Worm (Caenorhabditis elegans) whole organism, L1 larva: ENCODE measurements around the gene oac-59.

Experiments used
- C04F5.9 ChIP-seq: sonication (generic microtip); optimal IDR thresholded peaks from 2 replicates; lab custom pipeline; 2016; ENCODE audit warnings: missing genetic modification characterization, missing compliant biosample characterization
- C16A3.4 ChIP-seq: fragments of 150-350 bp; optimal IDR thresholded peaks from 2 replicates; lab custom pipeline; 2014; ENCODE audit warnings: missing biosample characterization, missing genetic modification characterization
- blmp-1 ChIP-seq: fragments of 150-350 bp; optimal IDR thresholded peaks from 2 replicates; lab custom pipeline; 2014; ENCODE audit warnings: missing biosample characterization, missing genetic modification characterization
- ceh-82 ChIP-seq, 3 experiments: fragments of 150-350 bp in 1 of 3; sonication (generic microtip) in 2 of 3; optimal IDR thresholded peaks; 2 replicates each; lab custom pipeline; 2014 to 2017; ENCODE audit warnings: missing biosample characterization in 3 of 3, missing genetic modification characterization in 3 of 3
- ceh-88 ChIP-seq: fragments of 200-800 bp; sonication (Bioruptor generic); IDR thresholded peaks from 2 replicates; pipeline ENCODE4 v1.3.6; 2022; ENCODE audit warnings: missing genetic modification characterization, missing compliant biosample characterization
- dsc-1 ChIP-seq: sonication (generic microtip); optimal IDR thresholded peaks from 2 replicates; lab custom pipeline; 2016; ENCODE audit warnings: mild to moderate bottlenecking, missing genetic modification characterization, missing compliant biosample characterization
- efl-1 ChIP-seq, 4 experiments: fragments of 150-350 bp; optimal IDR thresholded peaks in 3 of 4; peaks in 1 of 4; 1 replicate in 1 of 4; 2 replicates in 3 of 4; lab custom pipeline; 2014; ENCODE audit warnings: missing biosample characterization in 2 of 4, missing genetic modification characterization in 2 of 4, missing genetic modification reagents in 2 of 4
- efl-3 ChIP-seq: fragments of 200-800 bp; sonication (Bioruptor generic); optimal IDR thresholded peaks from 2 replicates; lab custom pipeline; 2018; ENCODE audit warnings: mild to moderate bottlenecking, missing genetic modification characterization, missing compliant biosample characterization
- egl-27 ChIP-seq, 2 experiments: fragments of 150-350 bp in 1 of 2; sonication (generic microtip); optimal IDR thresholded peaks; 3 replicates each; lab custom pipeline; 2017 to 2018; ENCODE audit warnings: missing biosample characterization in 2 of 2, missing genetic modification characterization in 2 of 2, missing genetic modification reagents in 2 of 2
- elt-2 ChIP-seq: sonication (generic microtip); optimal IDR thresholded peaks from 2 replicates; lab custom pipeline; 2016; ENCODE audit warnings: missing genetic modification characterization, mild to moderate bottlenecking, inconsistent platforms, missing compliant biosample characterization, missing genetic modification reagents
- fkh-10 ChIP-seq: sonication (generic microtip); optimal IDR thresholded peaks from 2 replicates; lab custom pipeline; 2017; ENCODE audit warnings: missing biosample characterization, missing genetic modification reagents, missing genetic modification characterization
- fkh-8 ChIP-seq: sonication (generic microtip); optimal IDR thresholded peaks from 2 replicates; lab custom pipeline; 2016; ENCODE audit warnings: mild to moderate bottlenecking, missing genetic modification characterization, missing compliant biosample characterization
- fos-1 ChIP-seq: fragments of 150-350 bp; optimal IDR thresholded peaks from 2 replicates; lab custom pipeline; 2014; ENCODE audit warnings: missing biosample characterization, missing genetic modification characterization
- hpl-2 ChIP-seq: fragments of 150-350 bp; optimal IDR thresholded peaks from 2 replicates; lab custom pipeline; 2014; ENCODE audit warnings: missing biosample characterization, missing genetic modification reagents, missing genetic modification characterization
- irx-1 ChIP-seq: sonication (generic microtip); optimal IDR thresholded peaks from 2 replicates; lab custom pipeline; 2016; ENCODE audit warnings: missing genetic modification characterization, missing compliant biosample characterization
- jun-1 ChIP-seq: fragments of 150-350 bp; optimal IDR thresholded peaks from 2 replicates; lab custom pipeline; 2014; ENCODE audit warnings: missing biosample characterization, missing genetic modification reagents, missing genetic modification characterization
- lin-35 ChIP-seq, 2 experiments: fragments of 150-350 bp; optimal IDR thresholded peaks; 2 replicates each; lab custom pipeline; 2014; ENCODE audit warnings: missing biosample characterization in 2 of 2, missing genetic modification characterization in 2 of 2, missing genetic modification reagents in 2 of 2
- lin-39 ChIP-seq: fragments of 150-350 bp; optimal IDR thresholded peaks from 2 replicates; lab custom pipeline; 2014; ENCODE audit warnings: missing biosample characterization, missing genetic modification reagents, missing genetic modification characterization
- lir-3 ChIP-seq: sonication (generic microtip); optimal IDR thresholded peaks from 2 replicates; lab custom pipeline; 2016; ENCODE audit warnings: mild to moderate bottlenecking, missing genetic modification characterization, moderate library complexity, missing compliant biosample characterization; ENCODE audit not compliant: poor library complexity
- mab-9 ChIP-seq: fragments of 200-800 bp; sonication (Bioruptor generic); IDR thresholded peaks from 2 replicates; pipeline ENCODE4 v1.3.6; 2022; ENCODE audit warnings: missing genetic modification reagents, missing genetic modification characterization, missing compliant biosample characterization
- nhr-12 ChIP-seq: sonication (generic microtip); optimal IDR thresholded peaks from 2 replicates; lab custom pipeline; 2017; ENCODE audit warnings: missing biosample characterization, missing genetic modification characterization
- nhr-20 ChIP-seq: sonication (generic microtip); optimal IDR thresholded peaks from 2 replicates; lab custom pipeline; 2016; ENCODE audit warnings: mild to moderate bottlenecking, missing genetic modification characterization, missing compliant biosample characterization
- nhr-237 ChIP-seq: fragments of 150-350 bp; optimal IDR thresholded peaks from 2 replicates; lab custom pipeline; 2014; ENCODE audit warnings: missing biosample characterization, missing genetic modification characterization
- nhr-28 ChIP-seq: fragments of 150-350 bp; optimal IDR thresholded peaks from 2 replicates; lab custom pipeline; 2014; ENCODE audit warnings: missing biosample characterization, missing genetic modification characterization
- nhr-47 ChIP-seq: sonication (generic microtip); optimal IDR thresholded peaks from 2 replicates; lab custom pipeline; 2016; ENCODE audit warnings: mild to moderate bottlenecking, missing genetic modification characterization, moderate library complexity, missing compliant biosample characterization
- nhr-76 ChIP-seq: sonication (generic microtip); optimal IDR thresholded peaks from 2 replicates; lab custom pipeline; 2017; ENCODE audit warnings: missing biosample characterization, missing genetic modification characterization
- nhr-84 ChIP-seq: sonication (generic microtip); optimal IDR thresholded peaks from 2 replicates; lab custom pipeline; 2017; ENCODE audit warnings: missing biosample characterization, missing genetic modification characterization
- nhr-85 ChIP-seq: sonication (generic microtip); peaks from one replicate; lab custom pipeline; 2016; ENCODE audit warnings: missing genetic modification characterization, inconsistent platforms, missing compliant biosample characterization
- pag-3 ChIP-seq: sonication (generic microtip); optimal IDR thresholded peaks from 2 replicates; lab custom pipeline; 2017; ENCODE audit warnings: missing genetic modification characterization, mild to moderate bottlenecking, missing compliant biosample characterization, antibody characterized with exemption, borderline replicate concordance; ENCODE audit not compliant: insufficient read depth
- pax-3 ChIP-seq: fragments of 200-800 bp; sonication (Bioruptor generic); optimal IDR thresholded peaks from 2 replicates; lab custom pipeline; 2018; ENCODE audit warnings: mild to moderate bottlenecking, missing genetic modification characterization, moderate library complexity, missing compliant biosample characterization
- skn-1 ChIP-seq: fragments of 150-350 bp; optimal IDR thresholded peaks from 2 replicates; lab custom pipeline; 2014; ENCODE audit warnings: missing biosample characterization, missing genetic modification characterization
- snpc-4 ChIP-seq: fragments of 150-350 bp; optimal IDR thresholded peaks from 2 replicates; lab custom pipeline; 2014; ENCODE audit warnings: missing biosample characterization, missing genetic modification characterization
- snu-23 ChIP-seq: sonication (generic microtip); optimal IDR thresholded peaks from 2 replicates; lab custom pipeline; 2016; ENCODE audit warnings: missing genetic modification characterization, missing compliant biosample characterization
- sptf-1 ChIP-seq: fragments of 150-350 bp; optimal IDR thresholded peaks from 2 replicates; lab custom pipeline; 2014; ENCODE audit warnings: missing biosample characterization, missing genetic modification characterization
- sup-37 ChIP-seq: fragments of 200-800 bp; sonication (Bioruptor generic); optimal IDR thresholded peaks from 2 replicates; lab custom pipeline; 2018; ENCODE audit warnings: mild to moderate bottlenecking, missing genetic modification characterization, missing compliant biosample characterization
- swsn-7 ChIP-seq: sonication (generic microtip); optimal IDR thresholded peaks from 2 replicates; lab custom pipeline; 2016; ENCODE audit warnings: missing genetic modification characterization, missing compliant biosample characterization
- tbx-2 ChIP-seq: sonication (generic microtip); optimal IDR thresholded peaks from 2 replicates; lab custom pipeline; 2016; ENCODE audit warnings: missing genetic modification characterization, missing compliant biosample characterization
- unc-62 ChIP-seq: fragments of 150-350 bp; optimal IDR thresholded peaks from 2 replicates; lab custom pipeline; 2014; ENCODE audit warnings: missing biosample characterization, missing genetic modification reagents, missing genetic modification characterization
- vab-15 ChIP-seq: sonication (generic microtip); optimal IDR thresholded peaks from 2 replicates; lab custom pipeline; 2017; ENCODE audit warnings: missing genotype, mild to moderate bottlenecking, missing genetic modification characterization, missing compliant biosample characterization
- zip-4 ChIP-seq: fragments of 200-800 bp; sonication (Bioruptor generic); optimal IDR thresholded peaks from 2 replicates; lab custom pipeline; 2018; ENCODE audit warnings: mild to moderate bottlenecking, missing genetic modification characterization, moderate library complexity, missing compliant biosample characterization
- ztf-11 ChIP-seq, 2 experiments: sonication (generic microtip); optimal IDR thresholded peaks; 2 replicates each; lab custom pipeline; 2016 to 2017; ENCODE audit warnings: missing genetic modification characterization in 2 of 2, missing biosample characterization in 1 of 2, missing compliant biosample characterization in 1 of 2
- ztf-4 ChIP-seq: fragments of 150-350 bp; optimal IDR thresholded peaks from 2 replicates; lab custom pipeline; 2014; ENCODE audit warnings: missing biosample characterization, missing genetic modification characterization

Gene oac-59

ce11 chrIV:12268272-12269045 is 32.6 kb downstream of the oac-59 start, which contains the start of the genes ppm-1.H and rpl-34 (continued):
- TF ChIP-seq blmp-1 (tag; lab: Kevin White, UChicago) (peak; percentile 70), pax-3 (tag; lab: Kevin White, UChicago) (no peak), lir-3 (tag; lab: Kevin White, UChicago) (no peak), nhr-47 (peak; percentile 62), jun-1 (tag; lab: Kevin White, UChicago) (no peak), snu-23 (GFP tag; lab: Kevin White, UChicago) (peak; percentile 73), swsn-7 (tag; lab: Kevin White, UChicago) (peak; percentile 43), nhr-237 (no peak), ceh-88 (GFP tag; lab: Robert Waterston, UW) (no peak), ztf-4 (no peak), lin-35 (GFP tag; optimal IDR thresholded peaks at IDR 0.05; lab: Kevin White, UChicago) (peak; percentile 70 to 81), snpc-4 (tag; lab: Kevin White, UChicago) (no peak), mab-9 (GFP tag; lab: Robert Waterston, UW) (no peak), fos-1 (tag; lab: Kevin White, UChicago) (peak; percentile 9), vab-15 (tag; lab: Kevin White, UChicago) (no peak), egl-27 (tag; optimal IDR thresholded peaks at IDR 0.05; lab: Kevin White, UChicago) (no peak), fkh-8 (tag; lab: Kevin White, UChicago) (peak; percentile 54), pag-3 (no peak), fkh-10 (GFP tag; lab: Kevin White, UChicago) (no peak), tbx-2 (tag; lab: Kevin White, UChicago) (peak; percentile 49), lin-39 (tag; lab: Kevin White, UChicago) (no peak), nhr-12 (tag; lab: Kevin White, UChicago) (no peak), ceh-82 (tag; optimal IDR thresholded peaks at IDR 0.05; lab: Kevin White, UChicago) (peak in 2 of 3 experiments; percentile 27 to 84), hpl-2 (GFP tag; lab: Kevin White, UChicago) (no peak), sptf-1 (tag; lab: Kevin White, UChicago) (no peak), nhr-28 (tag; lab: Kevin White, UChicago) (no peak), unc-62 (GFP tag; lab: Kevin White, UChicago) (no peak), nhr-76 (tag; lab: Kevin White, UChicago) (no peak), efl-3 (no peak), sup-37 (no peak), irx-1 (no peak), skn-1 (peak; percentile 47), nhr-84 (tag; lab: Kevin White, UChicago) (no peak), C16A3.4 (tag; lab: Kevin White, UChicago) (peak; percentile 75), efl-1 (optimal IDR thresholded peaks at IDR 0.05; lab: Kevin White, UChicago) (peak; percentile 73 to 86), efl-1 (GFP tag; optimal IDR thresholded peaks at IDR 0.05 in 1 of 2; lab: Kevin White, UChicago) (peak; percentile 69 to 87), nhr-85 (no peak)

- TF ChIP-seq hpl-2 (GFP tag; lab: Kevin White, UChicago) (no peak), elt-2 (tag; lab: Kevin White, UChicago) (no peak), ztf-11 (tag; optimal IDR thresholded peaks at IDR 0.05; lab: Kevin White, UChicago) (no peak), snu-23 (GFP tag; lab: Kevin White, UChicago) (no peak)
Observed at ce11 chrIV:12265877-12266276, 35.2 kb downstream of the oac-59 start.

ce11 chrIV:12261353-12261752 is 39.7 kb downstream of the oac-59 start, which contains the start of gene sre-14:
Gene sre-14, minus strand, starts transcription at chrIV:12261453.
- no peak for TF ChIP-seq C04F5.9 (tag; lab: Kevin White, UChicago)
- no peak for TF ChIP-seq ztf-11 (tag; optimal IDR thresholded peaks at IDR 0.05; lab: Kevin White, UChicago)
- TF ChIP-seq lin-39 (tag; lab: Kevin White, UChicago) = no peak
- TF ChIP-seq zip-4 = no peak
- no peak for TF ChIP-seq nhr-20 (tag; lab: Kevin White, UChicago)
- peak; percentile 22 for TF ChIP-seq dsc-1 (tag; lab: Kevin White, UChicago)
- no peak for TF ChIP-seq C16A3.4 (tag; lab: Kevin White, UChicago)
- TF ChIP-seq unc-62 (GFP tag; lab: Kevin White, UChicago) = no peak
